Fruit fly (Drosophila melanogaster): ENCODE results near the gene PGRP-SB1.
A peak's percentile ranks its signal among the peaks of the same experiment; 100 is the strongest.

The PGRP-SB1 gene

dm6 chr3L:16713446-16714192 lies 14.2 kb downstream of the PGRP-SB1 start:
- TF ChIP-seq vvl (GFP tag; IDR thresholded peaks at IDR 0.05) (no peak), bcd (GFP tag; optimal IDR thresholded peaks at IDR 0.05) (no peak), CG9932 (GFP tag; IDR thresholded peaks at IDR 0.05) (no peak; the same call in 1 of the 2 replicates), pzg (GFP tag; optimal IDR thresholded peaks at IDR 0.05) (peak; percentile 19), lab (GFP tag; optimal IDR thresholded peaks at IDR 0.05) (no peak), Hr78 (GFP tag; optimal IDR thresholded peaks at IDR 0.05) (no peak), Bgb (GFP tag; IDR thresholded peaks at IDR 0.05; ENCODE audit: partially characterized antibody) (peak; percentile 69), ems (GFP tag; optimal IDR thresholded peaks at IDR 0.05) (no peak), tap (tag; optimal IDR thresholded peaks at IDR 0.05) (no peak), gem (tag; optimal IDR thresholded peaks at IDR 0.05) (no peak), CG4820 (GFP tag; optimal IDR thresholded peaks at IDR 0.05) (no peak), lmd (GFP tag; IDR thresholded peaks at IDR 0.05) (no peak), Chrac-16 (GFP tag; optimal IDR thresholded peaks at IDR 0.05) (no peak), tx (GFP tag; optimal IDR thresholded peaks at IDR 0.05) (no peak), CG10565 (GFP tag; optimal IDR thresholded peaks at IDR 0.05) (no peak), chif (GFP tag; optimal IDR thresholded peaks at IDR 0.05) (no peak), shn (GFP tag; optimal IDR thresholded peaks at IDR 0.05) (no peak), oc (tag; optimal IDR thresholded peaks at IDR 0.05) (no peak), ab (GFP tag; optimal IDR thresholded peaks at IDR 0.05) (no peak), CG7745 (tag; optimal IDR thresholded peaks at IDR 0.05) (no peak), Myb (GFP tag; optimal IDR thresholded peaks at IDR 0.05) (peak; percentile 19), vnd (GFP tag; IDR thresholded peaks at IDR 0.05; ENCODE audit: partially characterized antibody) (peak; percentile 64), ara (GFP tag; IDR thresholded peaks at IDR 0.05) (no peak), NC2α (GFP tag; optimal IDR thresholded peaks at IDR 0.05) (no peak), amos (GFP tag; IDR thresholded peaks at IDR 0.05; ENCODE audit: partially characterized antibody) (peak; percentile 55), CG31224 (GFP tag; IDR thresholded peaks at IDR 0.05) (no peak), luna (GFP tag; optimal IDR thresholded peaks at IDR 0.05) (peak; percentile 1), CG31441 (GFP tag; IDR thresholded peaks at IDR 0.05) (no peak), Trl (optimal IDR thresholded peaks at IDR 0.05) (peak; percentile 59 to 68), Trl (GFP tag; optimal IDR thresholded peaks at IDR 0.05) (no peak), Opbp (GFP tag; IDR thresholded peaks at IDR 0.05; ENCODE audit: partially characterized antibody) (peak; percentile 66; the same call in 2 of the 3 replicates), CG13287 (GFP tag; IDR thresholded peaks at IDR 0.05; ENCODE audit: partially characterized antibody) (peak; percentile 71), ci (GFP tag; IDR thresholded peaks at IDR 0.05) (peak; percentile 49; the same call in 1 of the 3 replicates), Dp (GFP tag; optimal IDR thresholded peaks at IDR 0.05) (peak; percentile 76), wek (GFP tag; optimal IDR thresholded peaks at IDR 0.05) (no peak), CG9797 (GFP tag; optimal IDR thresholded peaks at IDR 0.05) (no peak), CG4854 (GFP tag; optimal IDR thresholded peaks at IDR 0.05) (no peak), CG11696 (GFP tag; IDR thresholded peaks at IDR 0.05) (0 out of 2 replicates have a peak, but pooled peaks have one; percentile 49), CG31388 (GFP tag; optimal IDR thresholded peaks at IDR 0.05) (no peak), CG6791 (GFP tag; IDR thresholded peaks at IDR 0.05; ENCODE audit: partially characterized antibody) (peak; percentile 61; the same call in 1 of the 3 replicates), tna (GFP tag; IDR thresholded peaks at IDR 0.05; ENCODE audit: partially characterized antibody) (peak; percentile 57; the same call in 1 of the 2 replicates), Oaz (GFP tag; IDR thresholded peaks at IDR 0.05) (no peak), zen2 (GFP tag; IDR thresholded peaks at IDR 0.05; ENCODE audit: partially characterized antibody) (peak; percentile 68), pb (GFP tag; optimal IDR thresholded peaks at IDR 0.05) (no peak), CG2202 (tag; optimal IDR thresholded peaks at IDR 0.05) (no peak), CG12104 (GFP tag; optimal IDR thresholded peaks at IDR 0.05) (no peak), CG15073 (GFP tag; optimal IDR thresholded peaks at IDR 0.05) (no peak), CG6854 (GFP tag; optimal IDR thresholded peaks at IDR 0.05) (peak; percentile 33), ranshi (GFP tag; IDR thresholded peaks at IDR 0.05) (no peak)

All from whole organism, embryonic.